ENCODE assay signal across 3 fruit fly cellular contexts in genomic region chr3L:471199-471598, dm6.
TF ChIP-seq lines count a peak whose summit lies in the region.

No protein-coding gene starts in this region.

- no peak for TF ChIP-seq CTCF in whole organism, embryonic (GFP tag; optimal IDR thresholded peaks at IDR 0.05; lab: Kevin White, UChicago)

TF ChIP-seq in whole organism, embryonic, 481 proteins besides CTCF, POLR2A, EP300 and RAD21:
- TF ChIP-seq nom (GFP tag; optimal IDR thresholded peaks at IDR 0.05; lab: Kevin White, UChicago) (peak; percentile 22), CG2202 (tag; optimal IDR thresholded peaks at IDR 0.05; lab: Kevin White, UChicago) (no peak), ci (GFP tag; IDR thresholded peaks at IDR 0.05; lab: Robert Waterston, UW) (peak; percentile 24; the same call in 1 of the 3 replicates), CG1602 (GFP tag; optimal IDR thresholded peaks at IDR 0.05; lab: Kevin White, UChicago) (no peak), CG2199 (GFP tag; IDR thresholded peaks at IDR 0.05; lab: Robert Waterston, UW) (0 out of 3 replicates have a peak, but pooled peaks have one; percentile 72), Med (GFP tag; lab: Kevin White, UChicago) (no peak), Dip3 (GFP tag; optimal IDR thresholded peaks at IDR 0.05; lab: Kevin White, UChicago) (no peak), Deaf1 (tag; optimal IDR thresholded peaks at IDR 0.05; lab: Kevin White, UChicago) (peak; percentile 66), Lhr (GFP tag; optimal IDR thresholded peaks at IDR 0.05; lab: Kevin White, UChicago) (no peak), CG12769 (tag; optimal IDR thresholded peaks at IDR 0.05; lab: Kevin White, UChicago) (peak; percentile 25), CG11398 (GFP tag; optimal IDR thresholded peaks at IDR 0.05; lab: Kevin White, UChicago) (no peak), CG11504 (tag; optimal IDR thresholded peaks at IDR 0.05; lab: Kevin White, UChicago) (peak; percentile 32), Hr51 (GFP tag; optimal IDR thresholded peaks at IDR 0.05; lab: Kevin White, UChicago) (no peak), dm (GFP tag; optimal IDR thresholded peaks at IDR 0.05; lab: Kevin White, UChicago) (no peak), h (optimal IDR thresholded peaks at IDR 0.05; lab: Kevin White, UChicago) (no peak), CG4424 (GFP tag; optimal IDR thresholded peaks at IDR 0.05; lab: Kevin White, UChicago) (no peak)

TF ChIP-seq in whole organism, prepupa, 60 proteins besides CTCF, POLR2A, EP300 and RAD21:
- TF ChIP-seq CG6808 (GFP tag; optimal IDR thresholded peaks at IDR 0.05; lab: Kevin White, UChicago) (no peak), fd59A (GFP tag; optimal IDR thresholded peaks at IDR 0.05; lab: Kevin White, UChicago) (no peak), cyc (GFP tag; optimal IDR thresholded peaks at IDR 0.05; lab: Kevin White, UChicago) (no peak), CG9139 (GFP tag; optimal IDR thresholded peaks at IDR 0.05; lab: Kevin White, UChicago) (peak; percentile 0), CG11762 (GFP tag; optimal IDR thresholded peaks at IDR 0.05; lab: Kevin White, UChicago; ENCODE audit: insufficient read depth) (no peak), dsx (GFP tag; optimal IDR thresholded peaks at IDR 0.05; lab: Kevin White, UChicago; ENCODE audit: poor library complexity, severe bottlenecking) (peak; percentile 67), Met (GFP tag; optimal IDR thresholded peaks at IDR 0.05; lab: Kevin White, UChicago) (no peak), Blimp-1 (GFP tag; optimal IDR thresholded peaks at IDR 0.05; lab: Kevin White, UChicago) (no peak), CG11294 (GFP tag; IDR thresholded peaks at IDR 0.05; lab: Robert Waterston, UW) (no peak), CG15336 (GFP tag; IDR thresholded peaks at IDR 0.05; lab: Robert Waterston, UW) (no peak), fd85E (GFP tag; optimal IDR thresholded peaks at IDR 0.05; lab: Kevin White, UChicago) (no peak), achi (GFP tag; optimal IDR thresholded peaks at IDR 0.05; lab: Kevin White, UChicago) (no peak), Ets21C (GFP tag; optimal IDR thresholded peaks at IDR 0.05; lab: Kevin White, UChicago) (no peak), svp (GFP tag; lab: Kevin White, UChicago) (peak; percentile 59), topi (GFP tag; optimal IDR thresholded peaks at IDR 0.05; lab: Kevin White, UChicago) (no peak), CG6276 (GFP tag; optimal IDR thresholded peaks at IDR 0.05; lab: Kevin White, UChicago) (no peak), Sox14 (GFP tag; optimal IDR thresholded peaks at IDR 0.05; lab: Kevin White, UChicago) (no peak), Eip93F (GFP tag; optimal IDR thresholded peaks at IDR 0.05; lab: Kevin White, UChicago) (no peak), CG11902 (GFP tag; optimal IDR thresholded peaks at IDR 0.05; lab: Kevin White, UChicago) (no peak)

TF ChIP-seq in whole organism, pupa, 21 proteins besides CTCF, POLR2A, EP300 and RAD21:
- TF ChIP-seq Pif1A (GFP tag; optimal IDR thresholded peaks at IDR 0.05; lab: Kevin White, UChicago) (peak; percentile 2), EcR (GFP tag; optimal IDR thresholded peaks at IDR 0.05; lab: Kevin White, UChicago) (peak; percentile 30), CG10348 (GFP tag; IDR thresholded peaks at IDR 0.05; lab: Robert Waterston, UW) (no peak), Ets98B (GFP tag; IDR thresholded peaks at IDR 0.05; lab: Robert Waterston, UW) (no peak), Pif1B (GFP tag; optimal IDR thresholded peaks at IDR 0.05; lab: Kevin White, UChicago) (no peak)
TF ChIP-seq in whole organism, pupa: peak in this region for 2.
